Worm (Caenorhabditis elegans) whole organism, L3 larva: Measurements from ENCODE around the gene str-246.

Experiments used
- R02D3.7 ChIP-seq: fragments of 150-350 bp; optimal IDR thresholded peaks from 2 replicates; lab custom pipeline; 2014; ENCODE audit warnings: missing biosample characterization, missing genetic modification characterization
- ZK546.5 ChIP-seq: sonication (generic microtip); optimal IDR thresholded peaks from 2 replicates; lab custom pipeline; 2017; ENCODE audit warnings: missing biosample characterization, missing genetic modification characterization
- aly-2 ChIP-seq: fragments of 150-350 bp; optimal IDR thresholded peaks from 2 replicates; lab custom pipeline; 2014; ENCODE audit warnings: missing biosample characterization, missing genetic modification characterization
- ama-1 ChIP-seq: fragments of 150-350 bp; optimal IDR thresholded peaks from 2 replicates; lab custom pipeline; 2018
- ceh-16 ChIP-seq: sonication (generic microtip); optimal IDR thresholded peaks from 2 replicates; lab custom pipeline; 2017; ENCODE audit warnings: missing biosample characterization, missing genetic modification characterization
- ceh-28 ChIP-seq: fragments of 150-350 bp; optimal IDR thresholded peaks from 2 replicates; lab custom pipeline; 2014; ENCODE audit warnings: missing biosample characterization, missing genetic modification reagents, missing genetic modification characterization
- ceh-82 ChIP-seq: fragments of 150-350 bp; optimal IDR thresholded peaks from 2 replicates; lab custom pipeline; 2014; ENCODE audit warnings: missing biosample characterization, missing genetic modification characterization
- ceh-9 ChIP-seq: sonication (generic microtip); optimal IDR thresholded peaks from 2 replicates; lab custom pipeline; 2018; ENCODE audit warnings: missing biosample characterization, missing genetic modification characterization
- daf-12 ChIP-seq: fragments of 150-350 bp; optimal IDR thresholded peaks from 2 replicates; lab custom pipeline; 2014; ENCODE audit warnings: missing biosample characterization, missing genetic modification reagents, missing genetic modification characterization
- egl-27 ChIP-seq: sonication (generic microtip); optimal IDR thresholded peaks from 4 replicates; lab custom pipeline; 2017; ENCODE audit warnings: missing biosample characterization, missing genetic modification reagents, missing genetic modification characterization
- egl-5 ChIP-seq: fragments of 150-350 bp; optimal IDR thresholded peaks from 2 replicates; lab custom pipeline; 2017; ENCODE audit warnings: missing biosample characterization, missing genetic modification reagents, missing genetic modification characterization, inconsistent platforms
- elt-1 ChIP-seq: fragments of 150-350 bp; optimal IDR thresholded peaks from 2 replicates; lab custom pipeline; 2014; ENCODE audit warnings: missing biosample characterization, missing genetic modification characterization
- elt-2 ChIP-seq: sonication (generic microtip); optimal IDR thresholded peaks from 2 replicates; lab custom pipeline; 2016; ENCODE audit warnings: missing genetic modification reagents, mild to moderate bottlenecking, missing genetic modification characterization, missing compliant biosample characterization
- elt-3 ChIP-seq, 3 experiments: fragments of 150-350 bp in 1 of 3; sonication (generic microtip) in 2 of 3; optimal IDR thresholded peaks; 2 replicates in 2 of 3; 4 replicates in 1 of 3; lab custom pipeline; 2014 to 2017; ENCODE audit warnings: missing biosample characterization in 3 of 3, missing genetic modification characterization in 3 of 3
- eor-1 ChIP-seq, 2 experiments: fragments of 150-350 bp; optimal IDR thresholded peaks; 2 replicates each; lab custom pipeline; 2014 to 2018; ENCODE audit warnings: missing biosample characterization in 2 of 2, missing genetic modification characterization in 2 of 2
- fkh-10 ChIP-seq: sonication (generic microtip); optimal IDR thresholded peaks from 2 replicates; lab custom pipeline; 2017; ENCODE audit warnings: missing biosample characterization, missing genetic modification reagents, missing genetic modification characterization
- fkh-2 ChIP-seq: fragments of 150-350 bp; optimal IDR thresholded peaks from 2 replicates; lab custom pipeline; 2014; ENCODE audit warnings: missing biosample characterization, missing genetic modification reagents, missing genetic modification characterization
- fos-1 ChIP-seq: fragments of 150-350 bp; optimal IDR thresholded peaks from 2 replicates; lab custom pipeline; 2014; ENCODE audit warnings: missing biosample characterization, missing genetic modification characterization
- hmg-11 ChIP-seq: sonication (generic microtip); optimal IDR thresholded peaks from 2 replicates; lab custom pipeline; 2016; ENCODE audit warnings: missing genetic modification characterization, missing compliant biosample characterization
- jun-1 ChIP-seq: fragments of 150-350 bp; optimal IDR thresholded peaks from 2 replicates; lab custom pipeline; 2014; ENCODE audit warnings: missing biosample characterization, missing genetic modification reagents, missing genetic modification characterization
- lin-15B ChIP-seq: fragments of 150-350 bp; optimal IDR thresholded peaks from 2 replicates; lab custom pipeline; 2014; ENCODE audit warnings: missing biosample characterization, missing genetic modification characterization
- lin-39 ChIP-seq: fragments of 150-350 bp; optimal IDR thresholded peaks from 2 replicates; lab custom pipeline; 2018; ENCODE audit warnings: missing biosample characterization, missing genetic modification reagents, missing genetic modification characterization
- lsy-12 ChIP-seq: sonication (generic microtip); optimal IDR thresholded peaks from 2 replicates; lab custom pipeline; 2016; ENCODE audit warnings: mild to moderate bottlenecking, missing genetic modification characterization, missing compliant biosample characterization
- mdl-1 ChIP-seq: fragments of 150-350 bp; optimal IDR thresholded peaks from 2 replicates; lab custom pipeline; 2014; ENCODE audit warnings: missing biosample characterization, missing genetic modification characterization
- mml-1 ChIP-seq: fragments of 150-350 bp; sonication (generic microtip); optimal IDR thresholded peaks from 3 replicates; lab custom pipeline; 2014; ENCODE audit warnings: missing biosample characterization, missing genetic modification characterization
- nfya-1 ChIP-seq: sonication (generic microtip); optimal IDR thresholded peaks from 2 replicates; lab custom pipeline; 2017; ENCODE audit warnings: missing genetic modification characterization, mild to moderate bottlenecking, missing compliant biosample characterization, antibody characterized with exemption, moderate library complexity; ENCODE audit not compliant: insufficient read depth
- nhr-11 ChIP-seq: fragments of 150-350 bp; optimal IDR thresholded peaks from 2 replicates; lab custom pipeline; 2014; ENCODE audit warnings: missing biosample characterization, missing genetic modification characterization
- nhr-12 ChIP-seq: fragments of 150-350 bp; optimal IDR thresholded peaks from 2 replicates; lab custom pipeline; 2014; ENCODE audit warnings: missing biosample characterization, missing genetic modification characterization
- nhr-23 ChIP-seq: fragments of 150-350 bp; optimal IDR thresholded peaks from 2 replicates; lab custom pipeline; 2014; ENCODE audit warnings: missing biosample characterization, missing genetic modification reagents, missing genetic modification characterization
- nhr-237 ChIP-seq: fragments of 150-350 bp; optimal IDR thresholded peaks from 2 replicates; lab custom pipeline; 2014; ENCODE audit warnings: missing biosample characterization, missing genetic modification characterization
- nhr-25 ChIP-seq: sonication (generic microtip); optimal IDR thresholded peaks from 2 replicates; lab custom pipeline; 2017; ENCODE audit warnings: missing biosample characterization, missing genetic modification characterization
- nhr-28 ChIP-seq: fragments of 150-350 bp; optimal IDR thresholded peaks from 2 replicates; lab custom pipeline; 2014; ENCODE audit warnings: missing biosample characterization, missing genetic modification characterization
- nhr-43 ChIP-seq: sonication (generic microtip); optimal IDR thresholded peaks from 2 replicates; lab custom pipeline; 2016; ENCODE audit warnings: mild to moderate bottlenecking, missing genetic modification characterization, missing compliant biosample characterization; ENCODE audit not compliant: poor library complexity, severe bottlenecking
- nhr-67 ChIP-seq: fragments of 150-350 bp; optimal IDR thresholded peaks from 2 replicates; lab custom pipeline; 2014; ENCODE audit warnings: missing biosample characterization, missing genetic modification characterization
- nhr-76 ChIP-seq: fragments of 150-350 bp; sonication (generic microtip); optimal IDR thresholded peaks from 5 replicates; lab custom pipeline; 2014; ENCODE audit warnings: missing biosample characterization, missing genetic modification characterization
- nhr-77 ChIP-seq: fragments of 150-350 bp; optimal IDR thresholded peaks from 2 replicates; lab custom pipeline; 2014; ENCODE audit warnings: missing biosample characterization, missing genetic modification characterization
- pha-4 ChIP-seq: fragments of 150-350 bp; optimal IDR thresholded peaks from 2 replicates; lab custom pipeline; 2014; ENCODE audit warnings: missing biosample characterization, missing genetic modification reagents, missing genetic modification characterization
- pqm-1 ChIP-seq: fragments of 150-350 bp; optimal IDR thresholded peaks from 2 replicates; lab custom pipeline; 2017; ENCODE audit warnings: missing biosample characterization, missing genetic modification characterization, inconsistent platforms
- sea-2 ChIP-seq: fragments of 150-350 bp; sonication (generic microtip); optimal IDR thresholded peaks from 4 replicates; lab custom pipeline; 2014; ENCODE audit warnings: missing biosample characterization, missing genetic modification reagents, missing genetic modification characterization
- skn-1 ChIP-seq: fragments of 150-350 bp; optimal IDR thresholded peaks from 2 replicates; lab custom pipeline; 2014; ENCODE audit warnings: missing biosample characterization, missing genetic modification characterization
- snpc-4 ChIP-seq: fragments of 150-350 bp; optimal IDR thresholded peaks from 2 replicates; lab custom pipeline; 2014; ENCODE audit warnings: missing biosample characterization, missing genetic modification characterization
- tbx-2 ChIP-seq: sonication (generic microtip); optimal IDR thresholded peaks from 2 replicates; lab custom pipeline; 2016; ENCODE audit warnings: mild to moderate bottlenecking, missing genetic modification characterization, missing compliant biosample characterization
- unc-39 ChIP-seq: sonication (generic microtip); optimal IDR thresholded peaks from 4 replicates; lab custom pipeline; 2017; ENCODE audit warnings: missing biosample characterization, missing genetic modification characterization
- unc-62 ChIP-seq: fragments of 150-350 bp; sonication (generic microtip); optimal IDR thresholded peaks from 4 replicates; lab custom pipeline; 2014; ENCODE audit warnings: missing biosample characterization, missing genetic modification reagents, missing genetic modification characterization
- zag-1 ChIP-seq: fragments of 150-350 bp; optimal IDR thresholded peaks from 2 replicates; lab custom pipeline; 2014; ENCODE audit warnings: missing biosample characterization, missing genetic modification characterization
- ztf-11 ChIP-seq: fragments of 150-350 bp; optimal IDR thresholded peaks from 2 replicates; lab custom pipeline; 2014; ENCODE audit warnings: missing biosample characterization, missing genetic modification characterization
- ztf-4 ChIP-seq: fragments of 150-350 bp; optimal IDR thresholded peaks from 2 replicates; lab custom pipeline; 2014; ENCODE audit warnings: missing biosample characterization, missing genetic modification characterization

Gene str-246

ce11 chrIII:11064576-11064975 lies 12.9 kb upstream of the str-246 start:
- no peak for TF ChIP-seq hmg-11 (tag; lab: Kevin White, UChicago)
- no peak for TF ChIP-seq nhr-11 (tag; lab: Kevin White, UChicago)
- TF ChIP-seq pha-4 (tag; lab: Kevin White, UChicago) = no peak
- no peak for TF ChIP-seq eor-1 (tag; optimal IDR thresholded peaks at IDR 0.05; lab: Kevin White, UChicago)
- TF ChIP-seq nhr-67 (tag; lab: Kevin White, UChicago) = no peak
- TF ChIP-seq ceh-16 (tag; lab: Kevin White, UChicago) = no peak
- no peak for TF ChIP-seq R02D3.7 (tag; lab: Kevin White, UChicago)
- no peak for TF ChIP-seq skn-1 (tag; lab: Kevin White, UChicago)
- no peak for TF ChIP-seq fos-1 (tag; lab: Kevin White, UChicago)
- no peak for TF ChIP-seq lin-15B (tag; lab: Kevin White, UChicago)
- TF ChIP-seq nhr-76 (tag; lab: Kevin White, UChicago) = no peak
- no peak for TF ChIP-seq nfya-1 (tag; lab: Kevin White, UChicago)
- no peak for TF ChIP-seq elt-3 (tag; optimal IDR thresholded peaks at IDR 0.05; lab: Kevin White, UChicago)
- TF ChIP-seq elt-1 (tag; lab: Kevin White, UChicago) = no peak
- no peak for TF ChIP-seq elt-2 (tag; lab: Kevin White, UChicago)
- TF ChIP-seq fkh-2 (tag; lab: Kevin White, UChicago) = no peak
- no peak for TF ChIP-seq snpc-4 (tag; lab: Kevin White, UChicago)
- no peak for TF ChIP-seq zag-1

- TF ChIP-seq eor-1 (tag; optimal IDR thresholded peaks at IDR 0.05; lab: Kevin White, UChicago) (no peak), sea-2 (no peak), fkh-2 (tag; lab: Kevin White, UChicago) (no peak), tbx-2 (tag; lab: Kevin White, UChicago) (peak; percentile 64), ceh-16 (tag; lab: Kevin White, UChicago) (peak; percentile 25), ceh-82 (tag; lab: Kevin White, UChicago) (peak; percentile 59), pha-4 (tag; lab: Kevin White, UChicago) (peak; percentile 76), pqm-1 (tag; lab: Kevin White, UChicago) (no peak), ceh-9 (tag; lab: Kevin White, UChicago) (no peak), ztf-11 (tag; lab: Kevin White, UChicago) (no peak), nhr-11 (tag; lab: Kevin White, UChicago) (no peak), egl-27 (no peak), skn-1 (tag; lab: Kevin White, UChicago) (peak; percentile 84), nhr-12 (tag; lab: Kevin White, UChicago) (no peak), mdl-1 (no peak), lin-15B (tag; lab: Kevin White, UChicago) (peak; percentile 34), nhr-67 (tag; lab: Kevin White, UChicago) (no peak), lin-39 (peak; percentile 54), daf-12 (no peak), ceh-28 (tag; lab: Kevin White, UChicago) (no peak), elt-2 (tag; lab: Kevin White, UChicago) (peak; percentile 40), nhr-77 (tag; lab: Kevin White, UChicago) (peak; percentile 54), snpc-4 (tag; lab: Kevin White, UChicago) (peak; percentile 71), ztf-4 (tag; lab: Kevin White, UChicago) (no peak), fos-1 (tag; lab: Kevin White, UChicago) (no peak), unc-39 (tag; lab: Kevin White, UChicago) (no peak), nhr-43 (tag; lab: Kevin White, UChicago) (peak; percentile 82), unc-62 (GFP tag; lab: Kevin White, UChicago) (no peak), zag-1 (no peak), ZK546.5 (tag; lab: Kevin White, UChicago) (no peak), hmg-11 (tag; lab: Kevin White, UChicago) (peak; percentile 87), mml-1 (no peak), nhr-76 (tag; lab: Kevin White, UChicago) (no peak), elt-1 (tag; lab: Kevin White, UChicago) (no peak), egl-5 (tag; lab: Kevin White, UChicago) (peak; percentile 33), nhr-237 (no peak), nfya-1 (tag; lab: Kevin White, UChicago) (peak; percentile 86), R02D3.7 (tag; lab: Kevin White, UChicago) (peak; percentile 30), lsy-12 (tag; lab: Kevin White, UChicago) (peak; percentile 86), nhr-28 (tag; lab: Kevin White, UChicago) (no peak), nhr-25 (tag; lab: Kevin White, UChicago) (peak; percentile 58), aly-2 (tag; lab: Kevin White, UChicago) (peak; percentile 22), ama-1 (lab: Kevin White, UChicago) (no peak), fkh-10 (GFP tag; lab: Kevin White, UChicago) (no peak), jun-1 (tag; lab: Kevin White, UChicago) (peak; percentile 37), elt-3 (tag; optimal IDR thresholded peaks at IDR 0.05; lab: Kevin White, UChicago) (peak in 1 of 3 experiments; percentile 41), nhr-23 (tag; lab: Kevin White, UChicago) (peak; percentile 45)
- TF ChIP-seq, all 47 proteins: peak for 21
Observed at ce11 chrIII:11066691-11067090, 10.8 kb upstream of the str-246 start.
